Worm (Caenorhabditis elegans): Measurements from ENCODE around the gene Y113G7A.12.

Y113G7A.12 gene

ce11 chrV:20124393-20124792, 18.0 kb upstream of the Y113G7A.12 start:
- TF ChIP-seq lim-6 (tag; optimal IDR thresholded peaks at IDR 0.05) (no peak), ceh-45 (GFP tag; IDR thresholded peaks at IDR 0.05) (no peak)

DNA sequence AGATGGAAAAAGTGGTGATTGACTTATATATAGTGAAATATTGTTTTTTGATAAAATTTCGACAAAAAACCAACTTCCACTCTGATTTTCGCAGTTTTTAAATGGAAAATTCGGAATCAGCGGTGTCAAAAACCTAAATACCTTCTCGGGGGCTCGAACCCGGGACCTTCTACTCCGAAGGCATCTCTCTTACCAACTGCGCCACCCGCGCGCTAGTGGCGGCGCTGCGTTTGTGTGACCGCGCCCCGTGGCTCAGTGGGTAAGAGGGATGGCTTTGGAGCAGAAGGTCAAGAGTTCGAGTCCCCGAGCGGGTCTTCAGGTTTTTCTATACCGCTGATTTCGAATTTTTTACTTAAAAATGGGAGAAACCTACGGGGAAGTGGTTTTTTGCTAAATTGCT, 17.2 kb upstream of the Y113G7A.12 start:
- no peak for TF ChIP-seq pha-2 (tag; optimal IDR thresholded peaks at IDR 0.05)
- no peak for TF ChIP-seq nhr-232 (tag; optimal IDR thresholded peaks at IDR 0.05)
- no peak for TF ChIP-seq unc-42 (tag; optimal IDR thresholded peaks at IDR 0.05)
- no peak for TF ChIP-seq C08G9.2 (tag; optimal IDR thresholded peaks at IDR 0.05)
- TF ChIP-seq F13H6.1 (tag; optimal IDR thresholded peaks at IDR 0.05) = no peak

- TF ChIP-seq lin-11 (tag; optimal IDR thresholded peaks at IDR 0.05) (no peak), ttx-3 (tag; optimal IDR thresholded peaks at IDR 0.05) (no peak), che-1 (tag; optimal IDR thresholded peaks at IDR 0.05) (no peak), hlh-6 (tag; optimal IDR thresholded peaks at IDR 0.05) (no peak), mec-3 (tag; optimal IDR thresholded peaks at IDR 0.05; ENCODE audit: borderline replicate concordance) (no peak), ceh-45 (GFP tag; IDR thresholded peaks at IDR 0.05) (no peak)
These were observed 15.7 kb upstream of the Y113G7A.12 start for ce11 chrV:20126637-20127036.

DNA sequence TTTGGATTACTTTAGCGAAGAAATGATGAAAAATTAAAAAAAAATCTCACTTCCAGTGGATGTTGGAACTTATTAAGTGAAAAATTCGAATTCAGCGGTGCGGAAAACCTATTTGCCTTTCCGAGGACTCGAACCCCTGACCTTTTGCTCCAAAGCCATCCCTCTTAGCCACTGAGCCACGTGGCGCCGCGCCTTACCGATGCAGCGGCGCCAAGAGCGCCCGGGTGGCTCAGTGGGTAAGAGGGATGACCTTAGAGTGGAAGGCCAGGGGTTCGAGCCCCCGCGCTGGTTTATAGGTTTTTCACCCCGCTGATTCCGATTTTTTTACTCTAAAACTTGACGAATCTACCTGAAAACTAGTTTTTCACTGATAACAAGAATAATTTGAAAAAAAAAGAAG, 14.8 kb upstream of the Y113G7A.12 start:
- TF ChIP-seq dve-1 (tag; optimal IDR thresholded peaks at IDR 0.05) = no peak
- TF ChIP-seq C08G9.2 (tag; optimal IDR thresholded peaks at IDR 0.05) = no peak
- TF ChIP-seq fkh-6 (tag; optimal IDR thresholded peaks at IDR 0.05) = no peak
- no peak for TF ChIP-seq sdc-2 (tag; optimal IDR thresholded peaks at IDR 0.05)
- TF ChIP-seq ceh-31 (tag; optimal IDR thresholded peaks at IDR 0.05) = no peak

- TF ChIP-seq nhr-11 (tag; optimal IDR thresholded peaks at IDR 0.05) (no peak), ceh-30 (tag; optimal IDR thresholded peaks at IDR 0.05) (no peak), dmd-4 (tag; optimal IDR thresholded peaks at IDR 0.05; ENCODE audit: borderline replicate concordance) (no peak), tbx-2 (tag; optimal IDR thresholded peaks at IDR 0.05) (no peak), nhr-232 (tag; optimal IDR thresholded peaks at IDR 0.05) (no peak), K09A11.1 (tag; optimal IDR thresholded peaks at IDR 0.05; ENCODE audit: insufficient read depth) (no peak), pax-1 (tag; optimal IDR thresholded peaks at IDR 0.05) (no peak), dve-1 (tag; optimal IDR thresholded peaks at IDR 0.05) (no peak), ceh-18 (tag; optimal IDR thresholded peaks at IDR 0.05) (no peak), ets-4 (tag; optimal IDR thresholded peaks at IDR 0.05) (no peak), sox-4 (tag; optimal IDR thresholded peaks at IDR 0.05) (no peak), hlh-13 (GFP tag; optimal IDR thresholded peaks at IDR 0.05) (no peak), ref-2 (tag; optimal IDR thresholded peaks at IDR 0.05) (no peak)
These were observed 9.2 kb upstream of the Y113G7A.12 start, which contains the start of gene ssu-1 for ce11 chrV:20133163-20133562. Gene ssu-1 (minus strand): TSS chrV:20133263.

ce11 chrV:20134797-20135196, 7.6 kb upstream of the Y113G7A.12 start:
- TF ChIP-seq dve-1 (tag; optimal IDR thresholded peaks at IDR 0.05) = no peak
- TF ChIP-seq pqm-1 (tag; optimal IDR thresholded peaks at IDR 0.05) = no peak
- TF ChIP-seq elt-2 (tag; optimal IDR thresholded peaks at IDR 0.05) = no peak
- no peak for TF ChIP-seq pax-1 (tag; optimal IDR thresholded peaks at IDR 0.05)

ce11 chrV:20135247-20135646, 7.1 kb upstream of the Y113G7A.12 start, which contains the start of gene Y113G7A.22:
Gene Y113G7A.22 (minus strand): TSS chrV:20135347.
- no peak for TF ChIP-seq gmeb-2 (tag; optimal IDR thresholded peaks at IDR 0.05)
- TF ChIP-seq dmd-4 (tag; optimal IDR thresholded peaks at IDR 0.05; ENCODE audit: borderline replicate concordance) = no peak
- no peak for TF ChIP-seq hlh-8 (tag; optimal IDR thresholded peaks at IDR 0.05)
- no peak for TF ChIP-seq pros-1 (tag; optimal IDR thresholded peaks at IDR 0.05)
- TF ChIP-seq ceh-18 (tag; optimal IDR thresholded peaks at IDR 0.05) = no peak
- TF ChIP-seq pha-2 (tag; optimal IDR thresholded peaks at IDR 0.05) = no peak
- no peak for TF ChIP-seq pha-4 (tag; optimal IDR thresholded peaks at IDR 0.05)
- TF ChIP-seq F13H6.1 (tag; optimal IDR thresholded peaks at IDR 0.05) = no peak
- TF ChIP-seq mec-3 (tag; optimal IDR thresholded peaks at IDR 0.05; ENCODE audit: borderline replicate concordance) = no peak
- no peak for TF ChIP-seq pat-9 (tag; optimal IDR thresholded peaks at IDR 0.05)
- no peak for TF ChIP-seq K02D7.2 (tag; optimal IDR thresholded peaks at IDR 0.05)
- no peak for TF ChIP-seq ceh-22 (tag; optimal IDR thresholded peaks at IDR 0.05)
- TF ChIP-seq elt-4 (tag; optimal IDR thresholded peaks at IDR 0.05) = no peak
- no peak for TF ChIP-seq ceh-34 (tag; optimal IDR thresholded peaks at IDR 0.05)
- no peak for TF ChIP-seq unc-86 (tag; optimal IDR thresholded peaks at IDR 0.05)
- no peak for TF ChIP-seq odd-2 (tag; optimal IDR thresholded peaks at IDR 0.05)
- no peak for TF ChIP-seq ref-2 (tag; optimal IDR thresholded peaks at IDR 0.05)
- no peak for TF ChIP-seq hlh-15 (tag; optimal IDR thresholded peaks at IDR 0.05)
- TF ChIP-seq zip-5 (tag; optimal IDR thresholded peaks at IDR 0.05) = no peak
